Worm (Caenorhabditis elegans) whole organism, mixed stage, embryonic: ENCODE measurements around the gene clu-1.

Source experiments
- M03D4.4 ChIP-seq: sonication (generic microtip); optimal IDR thresholded peaks from 2 replicates; lab custom pipeline; 2017; ENCODE audit warnings: mild to moderate bottlenecking, missing genetic modification characterization, missing compliant biosample characterization
- blmp-1 ChIP-seq: fragments of 150-350 bp; optimal IDR thresholded peaks from 2 replicates; lab custom pipeline; 2014; ENCODE audit warnings: missing biosample characterization, missing genetic modification characterization
- ceh-39 ChIP-seq: fragments of 150-350 bp; optimal IDR thresholded peaks from 2 replicates; lab custom pipeline; 2014; ENCODE audit warnings: missing biosample characterization, missing genetic modification characterization
- ceh-43 ChIP-seq: fragments of 200-800 bp; sonication (Bioruptor generic); optimal IDR thresholded peaks from 2 replicates; lab custom pipeline; 2018; ENCODE audit warnings: mild to moderate bottlenecking, missing genetic modification characterization, moderate library complexity, missing compliant biosample characterization
- ceh-83 ChIP-seq: fragments of 200-800 bp; sonication (Bioruptor generic); optimal IDR thresholded peaks from 2 replicates; lab custom pipeline; 2018; ENCODE audit warnings: mild to moderate bottlenecking, missing genetic modification characterization, missing compliant biosample characterization
- ces-1 ChIP-seq: fragments of 150-350 bp; optimal IDR thresholded peaks from 2 replicates; lab custom pipeline; 2014; ENCODE audit warnings: missing biosample characterization, missing genetic modification reagents, missing genetic modification characterization
- drap-1 ChIP-seq: fragments of 200-800 bp; sonication (Bioruptor generic); optimal IDR thresholded peaks from 3 replicates; lab custom pipeline; 2018; ENCODE audit warnings: mild to moderate bottlenecking, missing genetic modification characterization, missing compliant biosample characterization
- elt-1 ChIP-seq: sonication (generic microtip); optimal IDR thresholded peaks from 2 replicates; lab custom pipeline; 2017; ENCODE audit warnings: missing genetic modification characterization, mild to moderate bottlenecking, missing compliant biosample characterization, antibody characterized with exemption, moderate library complexity, borderline replicate concordance; ENCODE audit not compliant: insufficient read depth
- elt-3 ChIP-seq: fragments of 150-350 bp; optimal IDR thresholded peaks from 2 replicates; lab custom pipeline; 2014; ENCODE audit warnings: missing biosample characterization, missing genetic modification characterization
- flh-1 ChIP-seq: fragments of 200-800 bp; sonication (Bioruptor generic); optimal IDR thresholded peaks from 2 replicates; lab custom pipeline; 2018; ENCODE audit warnings: mild to moderate bottlenecking, missing genetic modification characterization, moderate library complexity, missing compliant biosample characterization
- ham-2 ChIP-seq: fragments of 200-800 bp; sonication (Bioruptor generic); optimal IDR thresholded peaks from 2 replicates; lab custom pipeline; 2018; ENCODE audit warnings: mild to moderate bottlenecking, missing genetic modification characterization, missing compliant biosample characterization
- hlh-1 ChIP-seq: fragments of 150-350 bp; optimal IDR thresholded peaks from 2 replicates; lab custom pipeline; 2014; ENCODE audit warnings: missing biosample characterization, missing genetic modification reagents, missing genetic modification characterization
- lin-13 ChIP-seq: fragments of 150-350 bp; optimal IDR thresholded peaks from 2 replicates; lab custom pipeline; 2014; ENCODE audit warnings: missing biosample characterization, missing genetic modification characterization
- lsy-2 ChIP-seq: fragments of 150-350 bp; optimal IDR thresholded peaks from 2 replicates; lab custom pipeline; 2014; ENCODE audit warnings: missing biosample characterization, missing genetic modification characterization
- mab-5 ChIP-seq: fragments of 150-350 bp; optimal IDR thresholded peaks from 2 replicates; lab custom pipeline; 2014; ENCODE audit warnings: missing biosample characterization, missing genetic modification characterization
- mep-1 ChIP-seq: fragments of 150-350 bp; optimal IDR thresholded peaks from 2 replicates; lab custom pipeline; 2017; ENCODE audit warnings: missing biosample characterization, missing genetic modification reagents, missing genetic modification characterization, inconsistent platforms
- mls-2 ChIP-seq: sonication (generic microtip); optimal IDR thresholded peaks from 2 replicates; lab custom pipeline; 2016; ENCODE audit warnings: mild to moderate bottlenecking, missing genetic modification characterization, moderate library complexity, missing compliant biosample characterization
- nhr-12 ChIP-seq: fragments of 150-350 bp; optimal IDR thresholded peaks from 2 replicates; lab custom pipeline; 2014; ENCODE audit warnings: missing biosample characterization, missing genetic modification characterization
- nhr-2 ChIP-seq: fragments of 150-350 bp; optimal IDR thresholded peaks from 2 replicates; lab custom pipeline; 2014; ENCODE audit warnings: missing biosample characterization, missing genetic modification characterization
- nhr-237 ChIP-seq: fragments of 150-350 bp; optimal IDR thresholded peaks from 2 replicates; lab custom pipeline; 2014; ENCODE audit warnings: missing biosample characterization, missing genetic modification characterization
- nhr-28 ChIP-seq: fragments of 150-350 bp; optimal IDR thresholded peaks from 2 replicates; lab custom pipeline; 2014; ENCODE audit warnings: missing biosample characterization, missing genetic modification characterization
- nhr-76 ChIP-seq: sonication (generic microtip); optimal IDR thresholded peaks from 2 replicates; lab custom pipeline; 2017; ENCODE audit warnings: missing biosample characterization, missing genetic modification characterization
- pha-4 ChIP-seq: fragments of 150-350 bp; optimal IDR thresholded peaks from 2 replicates; lab custom pipeline; 2018; ENCODE audit warnings: missing biosample characterization, missing genetic modification reagents, missing genetic modification characterization
- snpc-4 ChIP-seq: fragments of 150-350 bp; optimal IDR thresholded peaks from 2 replicates; lab custom pipeline; 2014; ENCODE audit warnings: missing biosample characterization, missing genetic modification characterization
- tbx-8 ChIP-seq: fragments of 200-800 bp; sonication (Bioruptor generic); optimal IDR thresholded peaks from 2 replicates; lab custom pipeline; 2018; ENCODE audit warnings: mild to moderate bottlenecking, missing genetic modification characterization, moderate library complexity, missing compliant biosample characterization
- unc-120 ChIP-seq: sonication (generic microtip); optimal IDR thresholded peaks from 2 replicates; lab custom pipeline; 2017; ENCODE audit warnings: missing genetic modification characterization, missing compliant biosample characterization; ENCODE audit not compliant: poor library complexity, severe bottlenecking
- unc-39 ChIP-seq: fragments of 150-350 bp; optimal IDR thresholded peaks from 2 replicates; lab custom pipeline; 2014; ENCODE audit warnings: missing biosample characterization, missing genetic modification characterization
- unc-62 ChIP-seq: fragments of 150-350 bp; optimal IDR thresholded peaks from 2 replicates; lab custom pipeline; 2014; ENCODE audit warnings: missing biosample characterization, missing genetic modification reagents, missing genetic modification characterization
- zip-8 ChIP-seq: fragments of 150-350 bp; optimal IDR thresholded peaks from 2 replicates; lab custom pipeline; 2014; ENCODE audit warnings: missing biosample characterization, missing genetic modification characterization

clu-1 gene

DNA sequence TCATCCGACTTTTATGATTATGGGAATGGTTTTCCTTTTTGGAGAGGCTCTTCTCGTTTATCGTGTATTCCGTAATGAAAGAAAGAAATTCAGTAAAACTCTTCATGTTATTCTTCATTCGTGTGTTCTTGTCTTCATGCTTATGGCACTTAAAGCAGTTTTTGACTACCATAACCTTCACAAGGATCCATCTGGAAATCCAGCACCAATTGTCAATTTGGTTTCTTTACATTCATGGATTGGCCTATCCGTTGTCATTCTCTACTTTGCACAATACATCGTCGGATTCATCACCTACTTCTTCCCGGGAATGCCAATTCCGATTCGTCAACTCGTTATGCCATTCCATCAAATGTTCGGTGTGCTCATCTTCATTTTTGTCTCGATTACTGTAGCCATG lies 9.6 kb downstream of the clu-1 start:
- no peak for TF ChIP-seq ham-2
- no peak for TF ChIP-seq tbx-8 (GFP tag; lab: Kevin White, UChicago)
- TF ChIP-seq lin-13 (tag; lab: Kevin White, UChicago): no peak
- no peak for TF ChIP-seq elt-3 (tag; lab: Kevin White, UChicago)
- no peak for TF ChIP-seq ceh-39 (tag; lab: Kevin White, UChicago)
- no peak for TF ChIP-seq snpc-4 (tag; lab: Kevin White, UChicago)
- TF ChIP-seq zip-8 (tag; lab: Kevin White, UChicago): no peak
- no peak for TF ChIP-seq pha-4 (tag; lab: Kevin White, UChicago)
- no peak for TF ChIP-seq blmp-1 (tag; lab: Kevin White, UChicago)
- no peak for TF ChIP-seq mls-2
- TF ChIP-seq mab-5 (tag; lab: Kevin White, UChicago): no peak
- TF ChIP-seq mep-1 (tag; lab: Kevin White, UChicago): no peak
- no peak for TF ChIP-seq unc-39 (tag; lab: Kevin White, UChicago)
- no peak for TF ChIP-seq nhr-2 (tag; lab: Kevin White, UChicago)
- TF ChIP-seq M03D4.4 (tag; lab: Kevin White, UChicago): no peak
- no peak for TF ChIP-seq nhr-12 (tag; lab: Kevin White, UChicago)
- TF ChIP-seq ceh-83 (GFP tag; lab: Kevin White, UChicago): no peak

DNA sequence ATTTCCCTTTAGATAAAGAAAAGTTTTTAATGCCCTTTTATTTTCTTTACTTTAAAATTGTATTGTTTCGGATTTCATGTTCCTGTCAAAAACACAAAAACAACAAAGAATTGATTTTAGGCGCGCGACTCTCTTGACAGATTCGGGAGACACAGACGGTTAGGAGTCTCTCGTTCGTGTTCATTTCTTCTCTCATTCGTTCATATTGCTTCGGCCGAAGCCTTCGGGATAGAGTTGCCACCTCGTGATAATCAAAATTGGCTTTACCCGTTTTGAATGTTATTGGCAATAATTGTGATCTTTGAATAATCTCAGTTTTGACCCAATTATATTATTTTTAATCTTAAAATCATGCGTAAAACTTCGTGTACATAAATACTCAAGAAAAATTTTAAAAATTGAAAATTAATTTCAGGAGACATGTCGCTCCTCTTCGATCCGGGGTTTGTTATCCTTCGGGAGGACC lies 10.2 kb downstream of the clu-1 start, which contains the start of gene F55H2.5:
Gene F55H2.5, plus strand, starts transcription at position 416 of the 466 bp plus-strand sequence.
- no peak for TF ChIP-seq mab-5 (tag; lab: Kevin White, UChicago)
- no peak for TF ChIP-seq lin-13 (tag; lab: Kevin White, UChicago)
- TF ChIP-seq ceh-39 (tag; lab: Kevin White, UChicago): no peak
- no peak for TF ChIP-seq nhr-28 (tag; lab: Kevin White, UChicago)

- TF ChIP-seq unc-120 (tag; lab: Kevin White, UChicago) (peak; percentile 23), elt-1 (tag; lab: Kevin White, UChicago) (no peak), drap-1 (no peak), ces-1 (GFP tag; lab: Kevin White, UChicago) (peak; percentile 94), nhr-12 (tag; lab: Kevin White, UChicago) (no peak), tbx-8 (GFP tag; lab: Kevin White, UChicago) (no peak), unc-62 (GFP tag; lab: Kevin White, UChicago) (peak; percentile 45)
Measured at ce11 chrIII:9509764-9510370, 11.4 kb downstream of the clu-1 start.

ce11 chrIII:9507799-9508198 lies 13.5 kb downstream of the clu-1 start, which contains the start of gene vha-14:
vha-14 (plus strand) TSS chrIII:9508100.
- TF ChIP-seq lsy-2 (tag; lab: Kevin White, UChicago): peak; percentile 38
- TF ChIP-seq nhr-12 (tag; lab: Kevin White, UChicago): no peak
- no peak for TF ChIP-seq nhr-2 (tag; lab: Kevin White, UChicago)
- no peak for TF ChIP-seq pha-4 (tag; lab: Kevin White, UChicago)
- TF ChIP-seq drap-1: no peak
- no peak for TF ChIP-seq flh-1 (GFP tag; lab: Kevin White, UChicago)
- TF ChIP-seq unc-120 (tag; lab: Kevin White, UChicago): no peak
- no peak for TF ChIP-seq ceh-39 (tag; lab: Kevin White, UChicago)
- TF ChIP-seq unc-62 (GFP tag; lab: Kevin White, UChicago): peak; percentile 38
- TF ChIP-seq blmp-1 (tag; lab: Kevin White, UChicago): no peak
- no peak for TF ChIP-seq snpc-4 (tag; lab: Kevin White, UChicago)
- peak; percentile 6 for TF ChIP-seq ces-1 (GFP tag; lab: Kevin White, UChicago)
- peak; percentile 71 for TF ChIP-seq mep-1 (tag; lab: Kevin White, UChicago)
- no peak for TF ChIP-seq nhr-76 (tag; lab: Kevin White, UChicago)
- TF ChIP-seq nhr-237 (tag; lab: Kevin White, UChicago): peak; percentile 19
- TF ChIP-seq tbx-8 (GFP tag; lab: Kevin White, UChicago): no peak
- TF ChIP-seq zip-8 (tag; lab: Kevin White, UChicago): no peak

ce11 chrIII:9504347-9504746 lies 16.9 kb downstream of the clu-1 start:
- TF ChIP-seq ceh-39 (tag; lab: Kevin White, UChicago): no peak
- TF ChIP-seq nhr-28 (tag; lab: Kevin White, UChicago): no peak
- TF ChIP-seq hlh-1 (tag; lab: Kevin White, UChicago): no peak
- no peak for TF ChIP-seq ceh-43 (GFP tag; lab: Kevin White, UChicago)
- no peak for TF ChIP-seq elt-3 (tag; lab: Kevin White, UChicago)
- TF ChIP-seq mab-5 (tag; lab: Kevin White, UChicago): no peak
